Fruit fly (Drosophila melanogaster) whole organism, prepupa: Measurements from ENCODE around the gene meso18E.

Experiments used
- Blimp-1 ChIP-seq: fragments of 200-800 bp; sonication (Bioruptor generic); optimal IDR thresholded peaks from 3 replicates; lab custom pipeline; 2017; ENCODE audit warnings: missing biosample characterization, missing genetic modification characterization, mild to moderate bottlenecking, moderate library complexity, missing genetic modification reagents
- CG10669 ChIP-seq: fragments of 200-800 bp; sonication (Bioruptor generic); optimal IDR thresholded peaks from 3 replicates; lab custom pipeline; 2018; ENCODE audit warnings: missing biosample characterization, mild to moderate bottlenecking, missing genetic modification characterization, moderate library complexity
- CG11294 ChIP-seq: fragments of 200-800 bp; sonication (Bioruptor generic); IDR thresholded peaks from 2 replicates; pipeline ENCODE4 v1.3.6; 2022; ENCODE audit warnings: missing biosample characterization, missing genetic modification characterization
- CG11762 ChIP-seq: fragments of 200-800 bp; sonication (Bioruptor generic); optimal IDR thresholded peaks from 3 replicates; lab custom pipeline; 2016; ENCODE audit warnings: missing biosample characterization, missing genetic modification characterization; ENCODE audit not compliant: insufficient read depth
- CG11902 ChIP-seq: fragments of 200-800 bp; sonication (Bioruptor generic); optimal IDR thresholded peaks from 3 replicates; lab custom pipeline; 2016; ENCODE audit warnings: missing biosample characterization, missing genetic modification characterization
- CG15336 ChIP-seq: fragments of 200-800 bp; sonication (Bioruptor generic); IDR thresholded peaks from 2 replicates; pipeline ENCODE4 v1.3.6; 2022; ENCODE audit warnings: missing biosample characterization, missing genetic modification characterization
- CG16779 ChIP-seq: fragments of 200-800 bp; sonication (Bioruptor generic); optimal IDR thresholded peaks from 3 replicates; lab custom pipeline; 2017; ENCODE audit warnings: missing biosample characterization, mild to moderate bottlenecking, missing genetic modification characterization
- CG3032 ChIP-seq: fragments of 200-800 bp; optimal IDR thresholded peaks from 2 replicates; lab custom pipeline; 2019; ENCODE audit warnings: missing biosample characterization, mild to moderate bottlenecking, missing genetic modification characterization, moderate library complexity
- CG34406 ChIP-seq: fragments of 200-800 bp; sonication (Bioruptor generic); optimal IDR thresholded peaks from 3 replicates; lab custom pipeline; 2016; ENCODE audit warnings: missing biosample characterization, missing genetic modification characterization
- CG3919 ChIP-seq: fragments of 200-800 bp; sonication (Bioruptor generic); optimal IDR thresholded peaks from 3 replicates; lab custom pipeline; 2016; ENCODE audit warnings: missing biosample characterization, missing genetic modification characterization
- CG4318 ChIP-seq: fragments of 200-800 bp; sonication (Bioruptor generic); optimal IDR thresholded peaks from 3 replicates; lab custom pipeline; 2017; ENCODE audit warnings: missing biosample characterization, mild to moderate bottlenecking, missing genetic modification characterization
- CG6276 ChIP-seq: fragments of 200-800 bp; sonication (Bioruptor generic); optimal IDR thresholded peaks from 2 replicates; lab custom pipeline; 2017; ENCODE audit warnings: missing biosample characterization, mild to moderate bottlenecking, missing genetic modification characterization
- CG6808 ChIP-seq: fragments of 200-800 bp; sonication (Bioruptor generic); optimal IDR thresholded peaks from 3 replicates; lab custom pipeline; 2017; ENCODE audit warnings: missing biosample characterization, missing genetic modification characterization, mild to moderate bottlenecking, moderate library complexity, missing genetic modification reagents
- CG6854 ChIP-seq: fragments of 200-800 bp; sonication (Bioruptor generic); optimal IDR thresholded peaks from 2 replicates; lab custom pipeline; 2017; ENCODE audit warnings: missing biosample characterization, mild to moderate bottlenecking, missing genetic modification characterization
- CG8319 ChIP-seq: fragments of 200-800 bp; sonication (Bioruptor generic); optimal IDR thresholded peaks from 3 replicates; lab custom pipeline; 2016; ENCODE audit warnings: missing biosample characterization, missing genetic modification characterization
- CG8632 ChIP-seq: fragments of 200-800 bp; sonication (Bioruptor generic); optimal IDR thresholded peaks from 3 replicates; lab custom pipeline; 2016; ENCODE audit warnings: missing biosample characterization, missing genetic modification characterization
- Eip75B ChIP-seq: fragments of 200-800 bp; sonication (Bioruptor generic); optimal IDR thresholded peaks from 3 replicates; lab custom pipeline; 2016; ENCODE audit warnings: missing biosample characterization, missing genetic modification characterization
- Eip78C ChIP-seq: fragments of 200-800 bp; sonication (Bioruptor generic); peaks from one replicate; lab custom pipeline; 2016; ENCODE audit warnings: missing biosample characterization, missing genetic modification characterization
- Eip93F ChIP-seq: fragments of 200-800 bp; sonication (Bioruptor generic); optimal IDR thresholded peaks from 2 replicates; lab custom pipeline; 2016; ENCODE audit warnings: missing biosample characterization, mild to moderate bottlenecking, missing genetic modification characterization
- Ets21C ChIP-seq: fragments of 200-800 bp; sonication (Bioruptor generic); optimal IDR thresholded peaks from 3 replicates; lab custom pipeline; 2016; ENCODE audit warnings: missing biosample characterization, missing genetic modification characterization
- Ets96B ChIP-seq: fragments of 200-800 bp; optimal IDR thresholded peaks from 2 replicates; lab custom pipeline; 2019; ENCODE audit warnings: missing biosample characterization, mild to moderate bottlenecking, missing genetic modification characterization, moderate library complexity
- Hr4 ChIP-seq: fragments of 200-800 bp; sonication (Bioruptor generic); optimal IDR thresholded peaks from 3 replicates; lab custom pipeline; 2016; ENCODE audit warnings: missing biosample characterization, missing genetic modification characterization
- Lpt ChIP-seq: fragments of 200-800 bp; sonication (Bioruptor generic); optimal IDR thresholded peaks from 3 replicates; lab custom pipeline; 2016; ENCODE audit warnings: missing biosample characterization, missing genetic modification characterization
- Met ChIP-seq: fragments of 200-800 bp; sonication (Bioruptor generic); optimal IDR thresholded peaks from 3 replicates; lab custom pipeline; 2016; ENCODE audit warnings: missing biosample characterization, missing genetic modification characterization
- OdsH ChIP-seq: fragments of 200-800 bp; sonication (Bioruptor generic); optimal IDR thresholded peaks from 3 replicates; lab custom pipeline; 2016; ENCODE audit warnings: missing biosample characterization, missing genetic modification characterization
- Smox ChIP-seq: fragments of 200-800 bp; sonication (Bioruptor generic); optimal IDR thresholded peaks from 3 replicates; lab custom pipeline; 2016; ENCODE audit warnings: missing biosample characterization, missing genetic modification characterization
- Sox102F ChIP-seq: fragments of 200-800 bp; sonication (Bioruptor generic); optimal IDR thresholded peaks from 2 replicates; lab custom pipeline; 2016; ENCODE audit warnings: missing biosample characterization, mild to moderate bottlenecking, missing genetic modification characterization
- Sox14 ChIP-seq: fragments of 200-800 bp; sonication (Bioruptor generic); optimal IDR thresholded peaks from 3 replicates; lab custom pipeline; 2016; ENCODE audit warnings: missing biosample characterization, missing genetic modification characterization
- Sox15 ChIP-seq: fragments of 200-800 bp; sonication (Bioruptor generic); optimal IDR thresholded peaks from 3 replicates; lab custom pipeline; 2016; ENCODE audit warnings: missing biosample characterization, missing genetic modification characterization
- achi ChIP-seq: fragments of 200-800 bp; sonication (Bioruptor generic); optimal IDR thresholded peaks from 3 replicates; lab custom pipeline; 2016; ENCODE audit warnings: missing biosample characterization, missing genetic modification characterization
- cyc ChIP-seq: fragments of 200-800 bp; sonication (Bioruptor generic); optimal IDR thresholded peaks from 3 replicates; lab custom pipeline; 2016; ENCODE audit warnings: missing biosample characterization, missing genetic modification characterization
- dac ChIP-seq: fragments of 200-800 bp; sonication (Bioruptor generic); optimal IDR thresholded peaks from 2 replicates; lab custom pipeline; 2017; ENCODE audit warnings: missing biosample characterization, mild to moderate bottlenecking, missing genetic modification characterization
- eg ChIP-seq: fragments of 200-800 bp; sonication (Bioruptor generic); IDR thresholded peaks from 3 replicates; pipeline ENCODE4 v1.3.6; 2022; ENCODE audit warnings: missing biosample characterization, missing genetic modification characterization
- esn ChIP-seq: fragments of 200-800 bp; sonication (Bioruptor generic); optimal IDR thresholded peaks from 2 replicates; lab custom pipeline; 2016; ENCODE audit warnings: missing biosample characterization, mild to moderate bottlenecking, missing genetic modification characterization, moderate library complexity
- fd59A ChIP-seq: fragments of 200-800 bp; sonication (Bioruptor generic); optimal IDR thresholded peaks from 2 replicates; lab custom pipeline; 2017; ENCODE audit warnings: missing biosample characterization, mild to moderate bottlenecking, missing genetic modification characterization, missing genetic modification reagents
- fkh ChIP-seq: fragments of 200-800 bp; sonication (Bioruptor generic); optimal IDR thresholded peaks from 3 replicates; lab custom pipeline; 2017; ENCODE audit warnings: missing biosample characterization, mild to moderate bottlenecking, missing genetic modification characterization, moderate library complexity
- lz ChIP-seq: fragments of 200-800 bp; sonication (Bioruptor generic); optimal IDR thresholded peaks from 3 replicates; lab custom pipeline; 2016; ENCODE audit warnings: missing biosample characterization, missing genetic modification characterization
- net ChIP-seq: fragments of 200-800 bp; sonication (Bioruptor generic); optimal IDR thresholded peaks from 3 replicates; lab custom pipeline; 2016; ENCODE audit warnings: missing biosample characterization, missing genetic modification characterization
- pdm3 ChIP-seq: fragments of 200-800 bp; sonication (Bioruptor generic); optimal IDR thresholded peaks from 3 replicates; lab custom pipeline; 2016; ENCODE audit warnings: missing biosample characterization, missing genetic modification characterization
- salr ChIP-seq, 2 experiments: fragments of 200-800 bp; sonication (Bioruptor generic); optimal IDR thresholded peaks; 3 replicates each; lab custom pipeline; 2016 to 2018; ENCODE audit warnings: missing biosample characterization in 2 of 2, missing genetic modification characterization in 2 of 2, mild to moderate bottlenecking in 1 of 2
- spab ChIP-seq: fragments of 200-800 bp; sonication (Bioruptor generic); optimal IDR thresholded peaks from 2 replicates; lab custom pipeline; 2017; ENCODE audit warnings: missing biosample characterization, mild to moderate bottlenecking, missing genetic modification characterization, missing genetic modification reagents
- ss ChIP-seq, 2 experiments: fragments of 200-800 bp; sonication (Bioruptor generic); optimal IDR thresholded peaks; 2 replicates in 1 of 2; 3 replicates in 1 of 2; lab custom pipeline; 2017 to 2018; ENCODE audit warnings: mild to moderate bottlenecking in 2 of 2, missing biosample characterization in 2 of 2, missing genetic modification characterization in 2 of 2, moderate library complexity in 1 of 2
- svp ChIP-seq: fragments of 200-800 bp; sonication (Bioruptor generic); peaks from one replicate; lab custom pipeline; 2016; ENCODE audit warnings: missing biosample characterization, missing genetic modification characterization
- topi ChIP-seq: fragments of 200-800 bp; sonication (Bioruptor generic); optimal IDR thresholded peaks from 3 replicates; lab custom pipeline; 2016; ENCODE audit warnings: missing biosample characterization, missing genetic modification characterization
- vri ChIP-seq: fragments of 200-800 bp; sonication (Bioruptor generic); optimal IDR thresholded peaks from 3 replicates; lab custom pipeline; 2016; ENCODE audit warnings: missing biosample characterization, mild to moderate bottlenecking, missing genetic modification characterization

meso18E gene

dm6 chrX:19668405-19668804 is 44.4 kb downstream of the meso18E start (continued):
- TF ChIP-seq Blimp-1 (GFP tag; lab: Kevin White, UChicago) (peak; percentile 94), cyc (GFP tag; lab: Kevin White, UChicago) (peak; percentile 99), Eip75B (peak; percentile 99), CG3032 (tag; lab: Kevin White, UChicago) (peak; percentile 96), Met (GFP tag; lab: Kevin White, UChicago) (peak; percentile 99), CG6276 (GFP tag; lab: Kevin White, UChicago) (peak; percentile 88), CG6854 (GFP tag; lab: Kevin White, UChicago) (peak; percentile 98), CG8319 (GFP tag; lab: Kevin White, UChicago) (peak; percentile 98), dac (peak; percentile 96), pdm3 (GFP tag; lab: Kevin White, UChicago) (peak; percentile 99), eg (GFP tag; lab: Robert Waterston, UW) (peak; percentile 97)

- peak; percentile 74 for TF ChIP-seq svp (GFP tag; lab: Kevin White, UChicago)
- TF ChIP-seq Blimp-1 (GFP tag; lab: Kevin White, UChicago), result peak; percentile 25
- no peak for TF ChIP-seq vri (GFP tag; lab: Kevin White, UChicago)
- no peak for TF ChIP-seq Sox14 (GFP tag; lab: Kevin White, UChicago)
Measured at dm6 chrX:19667444-19668104, 45.3 kb downstream of the meso18E start.

dm6 chrX:19666991-19667409 is 45.8 kb downstream of the meso18E start, which contains the start of gene Zw:
Gene Zw, plus strand, starts transcription at chrX:19667252.
- TF ChIP-seq CG6854 (GFP tag; lab: Kevin White, UChicago) (peak; percentile 33), Ets21C (GFP tag; lab: Kevin White, UChicago) (peak; percentile 60), ss (GFP tag; optimal IDR thresholded peaks at IDR 0.05; lab: Kevin White, UChicago) (peak; percentile 15 to 31), Sox102F (GFP tag; lab: Kevin White, UChicago) (peak; percentile 49), CG3032 (tag; lab: Kevin White, UChicago) (peak; percentile 36), fd59A (GFP tag; lab: Kevin White, UChicago) (peak; percentile 9), CG3919 (GFP tag; lab: Kevin White, UChicago) (peak; percentile 49), topi (GFP tag; lab: Kevin White, UChicago) (peak; percentile 66), CG4318 (GFP tag; lab: Kevin White, UChicago) (peak; percentile 17), CG8632 (GFP tag; lab: Kevin White, UChicago) (peak; percentile 36), CG15336 (peak; percentile 43; the same call in 1 of the 2 replicates), Smox (peak; percentile 57), CG6808 (GFP tag; lab: Kevin White, UChicago) (peak; percentile 39), lz (GFP tag; lab: Kevin White, UChicago) (peak; percentile 67), Sox14 (GFP tag; lab: Kevin White, UChicago) (peak; percentile 65), salr (GFP tag; optimal IDR thresholded peaks at IDR 0.05; lab: Kevin White, UChicago) (peak in 1 of 2 experiments; percentile 30), svp (GFP tag; lab: Kevin White, UChicago) (peak; percentile 91), CG11762 (GFP tag; lab: Kevin White, UChicago) (peak; percentile 18), Sox15 (GFP tag; lab: Kevin White, UChicago) (peak; percentile 19), esn (GFP tag; lab: Kevin White, UChicago) (peak; percentile 65), OdsH (GFP tag; lab: Kevin White, UChicago) (peak; percentile 39), Ets96B (tag; lab: Kevin White, UChicago) (peak; percentile 38), CG11902 (GFP tag; lab: Kevin White, UChicago) (peak; percentile 89), net (GFP tag; lab: Kevin White, UChicago) (peak; percentile 44), CG11294 (GFP tag; lab: Robert Waterston, UW) (peak; percentile 34; the same call in 1 of the 2 replicates), dac (peak; percentile 16), achi (GFP tag; lab: Kevin White, UChicago) (peak; percentile 43), Lpt (GFP tag; lab: Kevin White, UChicago) (peak; percentile 26), Hr4 (GFP tag; lab: Kevin White, UChicago) (peak; percentile 59), CG10669 (GFP tag; lab: Kevin White, UChicago) (peak; percentile 40), Eip78C (GFP tag; lab: Kevin White, UChicago) (peak; percentile 76), CG16779 (tag; lab: Kevin White, UChicago) (peak; percentile 19), Eip93F (GFP tag; lab: Kevin White, UChicago) (peak; percentile 44), eg (GFP tag; lab: Robert Waterston, UW) (peak; percentile 74), spab (peak; percentile 2), cyc (GFP tag; lab: Kevin White, UChicago) (peak; percentile 72), Blimp-1 (GFP tag; lab: Kevin White, UChicago) (no peak), CG34406 (GFP tag; lab: Kevin White, UChicago) (peak; percentile 4), fkh (peak; percentile 44)
